Worm (Caenorhabditis elegans): ENCODE results near the gene F11G11.4.
A peak's percentile ranks its signal among the peaks of the same experiment; 100 is the strongest.

F11G11.4 gene

ce11 chrII:4851594-4852106 lies 8.7 kb upstream of the F11G11.4 start, which contains the start of gene dnj-9 (continued):
- TF ChIP-seq fos-1 (tag; optimal IDR thresholded peaks at IDR 0.05): no peak
- TF ChIP-seq dmd-8 (GFP tag; IDR thresholded peaks at IDR 0.05): no peak
- peak; percentile 89 for TF ChIP-seq nhr-48 (tag; optimal IDR thresholded peaks at IDR 0.05)
- TF ChIP-seq nhr-111 (GFP tag; optimal IDR thresholded peaks at IDR 0.05): no peak

ce11 chrII:4854761-4855160 lies 5.6 kb upstream of the F11G11.4 start:
- TF ChIP-seq F26F4.8 (GFP tag; conservative IDR thresholded peaks at IDR 0.05): no peak
- TF ChIP-seq unc-62 (GFP tag; optimal IDR thresholded peaks at IDR 0.05 in 1 of 2): peak in 1 of 2 experiments; percentile 60
- no peak for TF ChIP-seq unc-62 (tag; optimal IDR thresholded peaks at IDR 0.05)
- TF ChIP-seq attf-4 (tag; optimal IDR thresholded peaks at IDR 0.05): no peak
- TF ChIP-seq daf-16 (GFP tag; optimal IDR thresholded peaks at IDR 0.05): no peak
- peak; percentile 11 for TF ChIP-seq daf-16 (tag; optimal IDR thresholded peaks at IDR 0.05)
- peak; percentile 18 for TF ChIP-seq nhr-28 (tag; optimal IDR thresholded peaks at IDR 0.05)

ce11 chrII:4855489-4855888 lies 4.9 kb upstream of the F11G11.4 start:
- peak; percentile 48 for TF ChIP-seq ces-1 (GFP tag; optimal IDR thresholded peaks at IDR 0.05)
- TF ChIP-seq sdz-12 (GFP tag; optimal IDR thresholded peaks at IDR 0.05): no peak
- no peak for TF ChIP-seq F10B5.3 (tag; optimal IDR thresholded peaks at IDR 0.05)
- TF ChIP-seq vab-7 (GFP tag; IDR thresholded peaks at IDR 0.05): no peak
- TF ChIP-seq lin-29 (GFP tag; IDR thresholded peaks at IDR 0.05): no peak
- no peak for TF ChIP-seq arid-1 (GFP tag; conservative IDR thresholded peaks at IDR 0.05)
- 0 out of 2 replicates have a peak, but pooled peaks have one; percentile 9 for TF ChIP-seq dmd-6 (GFP tag; IDR thresholded peaks at IDR 0.05)
- TF ChIP-seq tag-97 (GFP tag; IDR thresholded peaks at IDR 0.05): 0 out of 2 replicates have a peak, but pooled peaks have one; percentile 75
- no peak for TF ChIP-seq nhr-48 (tag; optimal IDR thresholded peaks at IDR 0.05)
- TF ChIP-seq T20F7.1 (GFP tag; optimal IDR thresholded peaks at IDR 0.05): no peak
- TF ChIP-seq lim-7 (GFP tag; IDR thresholded peaks at IDR 0.05): no peak
- peak; percentile 90 for TF ChIP-seq aha-1 (tag)
- TF ChIP-seq lsy-2 (tag; optimal IDR thresholded peaks at IDR 0.05): no peak
- no peak for TF ChIP-seq lin-15B (tag; optimal IDR thresholded peaks at IDR 0.05)
- TF ChIP-seq spr-3 (GFP tag; optimal IDR thresholded peaks at IDR 0.05): no peak
- no peak for TF ChIP-seq nhr-111 (GFP tag; optimal IDR thresholded peaks at IDR 0.05)
- no peak for TF ChIP-seq daf-8 (GFP tag; IDR thresholded peaks at IDR 0.05)
- TF ChIP-seq dmd-9 (GFP tag; IDR thresholded peaks at IDR 0.05): no peak
- TF ChIP-seq ceh-28 (tag; optimal IDR thresholded peaks at IDR 0.05): no peak
- TF ChIP-seq dpl-1 (GFP tag; optimal IDR thresholded peaks at IDR 0.05): peak; percentile 13

- TF ChIP-seq F44E2.7 (GFP tag; IDR thresholded peaks at IDR 0.05) (no peak), nhr-11 (tag; optimal IDR thresholded peaks at IDR 0.05) (peak; percentile 17), ceh-44 (GFP tag; IDR thresholded peaks at IDR 0.05) (no peak), aha-1 (tag) (peak; percentile 13), lim-7 (GFP tag; IDR thresholded peaks at IDR 0.05) (no peak), Y105C5A.15 (GFP tag; IDR thresholded peaks at IDR 0.05) (no peak), T20F7.1 (GFP tag; optimal IDR thresholded peaks at IDR 0.05) (peak; percentile 32), jun-1 (tag; optimal IDR thresholded peaks at IDR 0.05) (no peak), lin-13 (GFP tag; optimal IDR thresholded peaks at IDR 0.05) (peak; percentile 19), snpc-1.2 (GFP tag; IDR thresholded peaks at IDR 0.05) (no peak), attf-4 (tag; optimal IDR thresholded peaks at IDR 0.05) (no peak), zfp-2 (tag; optimal IDR thresholded peaks at IDR 0.05) (no peak), D1046.2 (GFP tag; IDR thresholded peaks at IDR 0.05) (no peak), lsy-2 (tag; optimal IDR thresholded peaks at IDR 0.05) (peak in 1 of 2 experiments; percentile 59), hlh-11 (tag; optimal IDR thresholded peaks at IDR 0.05) (peak; percentile 50), hlh-30 (tag; optimal IDR thresholded peaks at IDR 0.05; ENCODE audit: insufficient read depth) (peak; percentile 89), mdt-29 (GFP tag; IDR thresholded peaks at IDR 0.05) (0 out of 2 replicates have a peak, but pooled peaks have one; percentile 58), ZK337.2 (GFP tag; IDR thresholded peaks at IDR 0.05) (no peak), dmd-6 (GFP tag; IDR thresholded peaks at IDR 0.05) (peak; percentile 24; the same call in 1 of the 2 replicates), mdl-1 (tag; optimal IDR thresholded peaks at IDR 0.05) (peak in 1 of 2 experiments; percentile 36), mes-2 (tag; optimal IDR thresholded peaks at IDR 0.05; ENCODE audit: poor library complexity, severe bottlenecking) (no peak), lin-38 (GFP tag; IDR thresholded peaks at IDR 0.05) (no peak), madf-9 (GFP tag; conservative IDR thresholded peaks at IDR 0.05) (no peak), dve-1 (tag; optimal IDR thresholded peaks at IDR 0.05; ENCODE audit: insufficient read depth) (peak; percentile 48)
Measured at ce11 chrII:4856113-4856512, 4.3 kb upstream of the F11G11.4 start.
